Worm (Caenorhabditis elegans): ENCODE measurements around the gene spe-51.

- TF ChIP-seq snpc-4 (tag; optimal IDR thresholded peaks at IDR 0.05) (no peak), ztf-11 (tag; optimal IDR thresholded peaks at IDR 0.05) (no peak), egl-27 (tag; optimal IDR thresholded peaks at IDR 0.05) (no peak), elt-1 (tag; optimal IDR thresholded peaks at IDR 0.05) (no peak), ceh-82 (tag; optimal IDR thresholded peaks at IDR 0.05) (no peak), nhr-11 (tag; optimal IDR thresholded peaks at IDR 0.05) (no peak), nhr-77 (tag; optimal IDR thresholded peaks at IDR 0.05) (no peak), nhr-12 (tag; optimal IDR thresholded peaks at IDR 0.05) (no peak), fkh-10 (GFP tag; optimal IDR thresholded peaks at IDR 0.05) (no peak), nhr-76 (tag; optimal IDR thresholded peaks at IDR 0.05) (no peak), nhr-23 (tag; optimal IDR thresholded peaks at IDR 0.05) (no peak), pha-4 (tag; optimal IDR thresholded peaks at IDR 0.05) (no peak)
Observed at ce11 chrIV:4744167-4744566, 51.6 kb downstream of the spe-51 start, which contains the start of gene hoe-1.
